Worm (Caenorhabditis elegans): ENCODE data around the gene M03A1.3.

M03A1.3 gene

ce11 chrII:4527800-4528199 is 29.8 kb upstream of the M03A1.3 start, which contains the start of gene sra-35:
Gene sra-35 (minus strand): TSS chrII:4527900.
- no peak for TF ChIP-seq sma-9 (GFP tag; optimal IDR thresholded peaks at IDR 0.05)
- TF ChIP-seq sma-9 (tag; optimal IDR thresholded peaks at IDR 0.05) = no peak
- no peak for TF ChIP-seq blmp-1 (tag; optimal IDR thresholded peaks at IDR 0.05; ENCODE audit: insufficient read depth)
- TF ChIP-seq sma-3 (GFP tag; optimal IDR thresholded peaks at IDR 0.05) = no peak
- no peak for TF ChIP-seq egl-27 (tag; optimal IDR thresholded peaks at IDR 0.05)
- TF ChIP-seq nhr-11 (tag; optimal IDR thresholded peaks at IDR 0.05) = no peak
- TF ChIP-seq C34F6.9 (tag; optimal IDR thresholded peaks at IDR 0.05) = no peak
- no peak for TF ChIP-seq elt-3 (tag; optimal IDR thresholded peaks at IDR 0.05)
- no peak for TF ChIP-seq ztf-4 (tag; optimal IDR thresholded peaks at IDR 0.05)
- no peak for TF ChIP-seq mbf-1 (tag; optimal IDR thresholded peaks at IDR 0.05)
- TF ChIP-seq R02D3.7 (tag; optimal IDR thresholded peaks at IDR 0.05) = no peak
- TF ChIP-seq lsy-2 (tag; optimal IDR thresholded peaks at IDR 0.05) = no peak

DNA sequence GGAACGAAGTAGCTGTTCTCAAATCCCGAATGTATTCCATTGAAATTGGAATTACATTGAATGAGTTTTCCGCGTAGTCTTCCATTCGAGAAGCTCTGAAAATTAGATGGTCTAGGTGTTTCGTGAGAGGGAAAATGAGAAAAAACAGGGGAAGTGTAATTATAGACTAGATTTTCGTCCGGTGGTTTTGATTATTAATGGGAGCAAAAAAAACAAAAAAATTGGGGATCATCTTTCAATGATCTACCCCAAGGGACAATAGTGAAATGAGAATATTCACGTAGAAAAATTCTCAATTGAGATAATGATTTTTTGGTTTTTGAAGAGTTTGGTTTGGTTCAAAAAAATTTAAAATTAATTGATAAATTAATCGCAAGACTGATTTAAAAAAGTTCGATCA is 25.7 kb upstream of the M03A1.3 start, which contains the start of gene sra-32:
sra-32 (minus strand) TSS at position 101 of the 400 bp plus-strand sequence.
- TF ChIP-seq lin-11 (tag; optimal IDR thresholded peaks at IDR 0.05) (no peak), zag-1 (tag; optimal IDR thresholded peaks at IDR 0.05) (no peak), nhr-6 (tag; optimal IDR thresholded peaks at IDR 0.05) (no peak), R02D3.7 (tag; optimal IDR thresholded peaks at IDR 0.05) (no peak), lin-39 (tag; optimal IDR thresholded peaks at IDR 0.05) (no peak), Y55F3AM.14 (GFP tag; optimal IDR thresholded peaks at IDR 0.05) (no peak), ZK546.5 (tag; optimal IDR thresholded peaks at IDR 0.05) (no peak), nhr-77 (tag; optimal IDR thresholded peaks at IDR 0.05) (no peak), skn-1 (tag; optimal IDR thresholded peaks at IDR 0.05) (no peak), nhr-237 (tag; optimal IDR thresholded peaks at IDR 0.05) (no peak), fos-1 (tag; optimal IDR thresholded peaks at IDR 0.05) (no peak), ztf-1 (GFP tag; conservative IDR thresholded peaks at IDR 0.05) (no peak), ztf-4 (tag; optimal IDR thresholded peaks at IDR 0.05) (no peak), elt-1 (tag; optimal IDR thresholded peaks at IDR 0.05) (no peak), dmd-4 (tag; optimal IDR thresholded peaks at IDR 0.05) (no peak), egl-27 (tag; optimal IDR thresholded peaks at IDR 0.05) (no peak), ceh-82 (tag; optimal IDR thresholded peaks at IDR 0.05) (no peak), ama-1 (optimal IDR thresholded peaks at IDR 0.05) (no peak)

ce11 chrII:4537141-4537540 is 20.4 kb upstream of the M03A1.3 start, which contains the start of gene sra-33:
Gene sra-33 (minus strand): TSS chrII:4537241.
- TF ChIP-seq unc-39 (tag; optimal IDR thresholded peaks at IDR 0.05) (no peak), lin-39 (tag; optimal IDR thresholded peaks at IDR 0.05) (no peak), ztf-1 (GFP tag; conservative IDR thresholded peaks at IDR 0.05) (no peak), nhr-6 (tag; optimal IDR thresholded peaks at IDR 0.05) (no peak), nhr-25 (tag; optimal IDR thresholded peaks at IDR 0.05) (no peak), F13H6.1 (tag; optimal IDR thresholded peaks at IDR 0.05) (no peak), sma-9 (GFP tag; optimal IDR thresholded peaks at IDR 0.05) (no peak), sma-9 (tag; optimal IDR thresholded peaks at IDR 0.05) (no peak), lin-11 (tag; optimal IDR thresholded peaks at IDR 0.05) (no peak), R02D3.7 (tag; optimal IDR thresholded peaks at IDR 0.05) (no peak), fos-1 (tag; optimal IDR thresholded peaks at IDR 0.05) (no peak), ceh-82 (tag; optimal IDR thresholded peaks at IDR 0.05) (no peak), sma-3 (GFP tag; optimal IDR thresholded peaks at IDR 0.05) (no peak), ztf-4 (tag; optimal IDR thresholded peaks at IDR 0.05) (no peak), ZK546.5 (tag; optimal IDR thresholded peaks at IDR 0.05) (no peak), nhr-21 (tag; optimal IDR thresholded peaks at IDR 0.05) (no peak), egl-27 (tag; optimal IDR thresholded peaks at IDR 0.05) (no peak)

DNA sequence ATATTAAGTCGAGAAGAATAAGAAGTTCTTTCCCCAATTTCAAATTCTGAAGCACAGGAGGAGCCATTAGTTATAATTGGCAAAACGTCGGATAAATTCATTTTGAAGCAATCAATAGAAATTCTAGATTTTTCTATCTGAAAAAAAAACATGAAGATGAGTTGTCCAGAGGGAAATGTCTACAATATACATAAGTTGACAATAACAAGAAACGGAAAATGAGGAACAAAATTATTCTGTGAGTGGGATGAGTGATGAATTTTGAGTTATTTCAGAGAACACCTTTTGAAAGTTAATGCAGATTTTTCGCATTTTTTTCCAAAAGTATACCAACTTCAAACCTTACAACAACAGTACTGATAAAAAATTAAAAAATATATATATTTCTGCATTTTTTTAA is 17.0 kb upstream of the M03A1.3 start, which contains the start of gene sra-36:
sra-36 (minus strand) TSS at position 101 of the 400 bp plus-strand sequence.
- TF ChIP-seq nhr-129 (tag; optimal IDR thresholded peaks at IDR 0.05) (no peak), nhr-6 (tag; optimal IDR thresholded peaks at IDR 0.05) (no peak), mab-5 (tag; optimal IDR thresholded peaks at IDR 0.05) (no peak), nhr-21 (tag; optimal IDR thresholded peaks at IDR 0.05) (no peak), ztf-11 (tag; optimal IDR thresholded peaks at IDR 0.05) (no peak), dmd-4 (tag; optimal IDR thresholded peaks at IDR 0.05) (no peak), lin-39 (tag; optimal IDR thresholded peaks at IDR 0.05) (no peak)

ce11 chrII:4543568-4543967 is 14.0 kb upstream of the M03A1.3 start, which contains the start of gene sra-34:
Gene sra-34 (minus strand): TSS chrII:4543668.
- TF ChIP-seq dmd-4 (tag; optimal IDR thresholded peaks at IDR 0.05) (no peak), nhr-12 (tag; optimal IDR thresholded peaks at IDR 0.05) (no peak), nhr-6 (tag; optimal IDR thresholded peaks at IDR 0.05) (no peak), elt-1 (tag; optimal IDR thresholded peaks at IDR 0.05) (no peak), ztf-1 (GFP tag; conservative IDR thresholded peaks at IDR 0.05) (no peak), gmeb-1 (tag; optimal IDR thresholded peaks at IDR 0.05) (no peak), lin-39 (tag; optimal IDR thresholded peaks at IDR 0.05) (no peak), ceh-82 (tag; optimal IDR thresholded peaks at IDR 0.05) (no peak), nhr-25 (tag; optimal IDR thresholded peaks at IDR 0.05) (no peak), unc-55 (GFP tag; optimal IDR thresholded peaks at IDR 0.05) (no peak), sem-4 (tag; optimal IDR thresholded peaks at IDR 0.05) (no peak), zag-1 (tag; optimal IDR thresholded peaks at IDR 0.05) (no peak)
